Fruit fly (Drosophila melanogaster): ENCODE results near the gene Phlpp.
A peak's percentile ranks its signal among the peaks of the same experiment; 100 is the strongest.

Phlpp gene

DNA sequence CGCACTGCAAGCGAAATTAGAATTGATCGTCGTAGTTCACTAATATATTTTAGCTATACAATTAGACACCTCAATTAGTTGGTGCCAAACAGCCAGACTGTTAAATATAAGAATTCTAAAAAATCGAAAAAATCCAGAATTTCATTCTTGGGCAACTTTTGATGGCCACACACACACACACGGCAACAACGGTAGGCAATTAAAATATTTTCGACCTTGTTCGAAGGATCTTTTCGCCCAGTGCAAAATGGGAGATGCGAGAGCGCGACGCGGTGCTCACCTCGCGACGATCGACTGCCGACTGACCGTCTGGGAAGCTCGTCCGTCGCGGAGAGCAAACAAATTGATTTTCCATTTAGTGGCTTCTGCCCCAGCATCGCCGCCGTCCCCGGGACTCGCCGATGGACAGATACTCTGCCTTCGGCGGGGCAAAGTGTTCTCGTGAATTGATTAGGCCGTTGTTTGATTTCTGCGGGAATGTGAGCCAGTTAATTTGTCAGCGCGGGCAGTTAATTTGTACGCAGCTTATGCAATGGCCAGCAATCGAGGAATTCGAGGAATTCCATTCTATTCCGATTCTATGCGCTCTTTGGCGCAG lies 10.7 kb downstream of the Phlpp start, which contains the start of gene CG10702 (continued):
- TF ChIP-seq Optix (GFP tag; IDR thresholded peaks at IDR 0.05) (no peak), nerfin-2 (GFP tag; IDR thresholded peaks at IDR 0.05; ENCODE audit: partially characterized antibody) (no peak), CG15011 (GFP tag; optimal IDR thresholded peaks at IDR 0.05) (no peak), Asciz (GFP tag; optimal IDR thresholded peaks at IDR 0.05) (no peak), h (optimal IDR thresholded peaks at IDR 0.05) (no peak), CG7556 (GFP tag; optimal IDR thresholded peaks at IDR 0.05) (no peak), ems (GFP tag; optimal IDR thresholded peaks at IDR 0.05) (peak; percentile 15), BEAF-32 (GFP tag; optimal IDR thresholded peaks at IDR 0.05) (no peak), CG17568 (GFP tag; optimal IDR thresholded peaks at IDR 0.05) (no peak), bcd (GFP tag; optimal IDR thresholded peaks at IDR 0.05) (peak; percentile 20), repo (GFP tag; optimal IDR thresholded peaks at IDR 0.05) (no peak), CG33557 (GFP tag; optimal IDR thresholded peaks at IDR 0.05) (no peak), CG1024 (GFP tag; IDR thresholded peaks at IDR 0.05) (no peak), aop (GFP tag; IDR thresholded peaks at IDR 0.05) (no peak), Deaf1 (tag; optimal IDR thresholded peaks at IDR 0.05) (peak; percentile 21), cas (GFP tag; IDR thresholded peaks at IDR 0.05) (no peak), Mrtf (GFP tag; IDR thresholded peaks at IDR 0.05) (0 out of 3 replicates have a peak, but pooled peaks have one; percentile 15), Lpt (GFP tag; optimal IDR thresholded peaks at IDR 0.05) (no peak), CG31365 (tag; optimal IDR thresholded peaks at IDR 0.05) (no peak), lbe (GFP tag; optimal IDR thresholded peaks at IDR 0.05) (no peak), zen2 (GFP tag; IDR thresholded peaks at IDR 0.05; ENCODE audit: partially characterized antibody) (no peak), CG18764 (GFP tag; optimal IDR thresholded peaks at IDR 0.05) (no peak), sens (GFP tag) (peak; percentile 51), CG10462 (GFP tag; optimal IDR thresholded peaks at IDR 0.05) (no peak), fu2 (GFP tag; optimal IDR thresholded peaks at IDR 0.05) (no peak), ftz-f1 (GFP tag; optimal IDR thresholded peaks at IDR 0.05) (no peak), CG9797 (GFP tag; optimal IDR thresholded peaks at IDR 0.05) (no peak), H15 (GFP tag; IDR thresholded peaks at IDR 0.05) (no peak), zfh1 (GFP tag; IDR thresholded peaks at IDR 0.05) (no peak), CG17328 (GFP tag; IDR thresholded peaks at IDR 0.05) (0 out of 2 replicates have a peak, but pooled peaks have one; percentile 20), Vsx1 (GFP tag; optimal IDR thresholded peaks at IDR 0.05) (no peak), lab (GFP tag; optimal IDR thresholded peaks at IDR 0.05) (no peak), MESR4 (GFP tag; optimal IDR thresholded peaks at IDR 0.05) (no peak), pfk (GFP tag; optimal IDR thresholded peaks at IDR 0.05) (no peak), lilli (GFP tag; optimal IDR thresholded peaks at IDR 0.05) (peak; percentile 11), Hmr (GFP tag; optimal IDR thresholded peaks at IDR 0.05) (no peak), jing (GFP tag; optimal IDR thresholded peaks at IDR 0.05) (no peak), CG13287 (GFP tag; IDR thresholded peaks at IDR 0.05; ENCODE audit: partially characterized antibody) (no peak), NC2α (GFP tag; optimal IDR thresholded peaks at IDR 0.05) (no peak), CG8765 (GFP tag; IDR thresholded peaks at IDR 0.05) (no peak), CG10979 (tag; optimal IDR thresholded peaks at IDR 0.05) (peak; percentile 1), Blimp-1 (GFP tag; optimal IDR thresholded peaks at IDR 0.05) (no peak), CG18619 (GFP tag; optimal IDR thresholded peaks at IDR 0.05) (no peak), ERR (GFP tag; optimal IDR thresholded peaks at IDR 0.05) (no peak), pnt (GFP tag; optimal IDR thresholded peaks at IDR 0.05) (no peak), CrebB (tag; optimal IDR thresholded peaks at IDR 0.05) (no peak), Sin3A (optimal IDR thresholded peaks at IDR 0.05) (no peak), salm (tag; optimal IDR thresholded peaks at IDR 0.05) (no peak), prd (optimal IDR thresholded peaks at IDR 0.05) (no peak), prd (GFP tag; IDR thresholded peaks at IDR 0.05) (no peak), Nf-YC (tag; optimal IDR thresholded peaks at IDR 0.05) (no peak), CkIIα-i1 (GFP tag; IDR thresholded peaks at IDR 0.05) (no peak)

All from whole organism, embryonic.